Fruit fly (Drosophila melanogaster): ENCODE results near the gene btd.

The btd gene

DNA sequence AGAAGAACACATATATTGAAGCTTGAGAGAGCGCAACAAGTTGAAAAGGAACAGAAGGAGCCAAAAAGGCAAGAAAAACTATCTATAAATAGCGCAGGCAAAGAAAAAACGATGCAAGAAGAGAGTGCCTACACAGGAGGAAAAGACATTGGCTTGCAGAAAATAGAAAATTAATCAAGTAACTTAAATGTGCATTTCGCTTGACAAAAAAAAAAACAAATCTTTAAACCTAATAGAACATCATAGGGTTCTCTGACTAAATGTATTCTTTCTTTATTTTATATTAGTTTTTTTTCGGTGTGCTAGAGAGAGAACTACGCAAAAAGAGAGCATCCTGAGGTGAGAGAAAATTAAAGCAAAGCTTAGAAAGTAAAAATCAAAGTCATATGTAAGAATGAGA is 43.9 kb upstream of the btd start (continued):
- TF ChIP-seq CG13624 (GFP tag; optimal IDR thresholded peaks at IDR 0.05) (no peak), Blimp-1 (GFP tag; optimal IDR thresholded peaks at IDR 0.05) (peak; percentile 54), gsb-n (tag; optimal IDR thresholded peaks at IDR 0.05) (peak; percentile 52), CG17612 (GFP tag; IDR thresholded peaks at IDR 0.05) (no peak), sr (GFP tag; IDR thresholded peaks at IDR 0.05) (no peak), Abd-B (GFP tag; optimal IDR thresholded peaks at IDR 0.05) (peak; percentile 19), CG10431 (GFP tag; optimal IDR thresholded peaks at IDR 0.05) (no peak), salm (tag; optimal IDR thresholded peaks at IDR 0.05) (no peak), Atf3 (GFP tag; optimal IDR thresholded peaks at IDR 0.05) (no peak), lola (GFP tag; optimal IDR thresholded peaks at IDR 0.05) (peak in 1 of 3 experiments; percentile 69), C15 (GFP tag; IDR thresholded peaks at IDR 0.05) (no peak), Trl (optimal IDR thresholded peaks at IDR 0.05) (peak in 1 of 2 experiments; percentile 14), Trl (GFP tag; optimal IDR thresholded peaks at IDR 0.05) (no peak), CG2875 (GFP tag; optimal IDR thresholded peaks at IDR 0.05) (peak; percentile 8), CG11504 (tag; optimal IDR thresholded peaks at IDR 0.05) (peak; percentile 16), H2.0 (GFP tag; IDR thresholded peaks at IDR 0.05) (0 out of 2 replicates have a peak, but pooled peaks have one; percentile 6), CG9609 (GFP tag; optimal IDR thresholded peaks at IDR 0.05) (peak; percentile 13), sisA (GFP tag; IDR thresholded peaks at IDR 0.05) (peak; percentile 37; the same call in 1 of the 2 replicates), CG5245 (GFP tag; optimal IDR thresholded peaks at IDR 0.05) (no peak), dysf (GFP tag; IDR thresholded peaks at IDR 0.05) (peak; percentile 50; the same call in 1 of the 3 replicates), CG10209 (GFP tag; optimal IDR thresholded peaks at IDR 0.05) (peak; percentile 19), Hand (GFP tag; optimal IDR thresholded peaks at IDR 0.05) (no peak), Six4 (GFP tag; optimal IDR thresholded peaks at IDR 0.05) (peak; percentile 22), luna (GFP tag; optimal IDR thresholded peaks at IDR 0.05) (no peak), chm (GFP tag; IDR thresholded peaks at IDR 0.05) (peak; percentile 44; the same call in 1 of the 2 replicates), CG9727 (GFP tag; optimal IDR thresholded peaks at IDR 0.05) (peak; percentile 45), CG32767 (GFP tag; IDR thresholded peaks at IDR 0.05) (no peak), gem (tag; optimal IDR thresholded peaks at IDR 0.05) (peak; percentile 76), CG2202 (tag; optimal IDR thresholded peaks at IDR 0.05) (peak; percentile 49), CG2129 (GFP tag; IDR thresholded peaks at IDR 0.05; ENCODE audit: partially characterized antibody) (no peak), Ada2b (GFP tag; IDR thresholded peaks at IDR 0.05) (0 out of 2 replicates have a peak, but pooled peaks have one; percentile 25), Elba2 (GFP tag; optimal IDR thresholded peaks at IDR 0.05) (no peak), lov (optimal IDR thresholded peaks at IDR 0.05) (no peak), lov (GFP tag; IDR thresholded peaks at IDR 0.05) (0 out of 3 replicates have a peak, but pooled peaks have one; percentile 39), CG16863 (GFP tag; optimal IDR thresholded peaks at IDR 0.05) (peak; percentile 8), fd96Cb (tag; optimal IDR thresholded peaks at IDR 0.05) (peak; percentile 57), Gsc (GFP tag; IDR thresholded peaks at IDR 0.05) (no peak), CG2712 (tag; optimal IDR thresholded peaks at IDR 0.05) (peak; percentile 54), CG2199 (GFP tag; IDR thresholded peaks at IDR 0.05) (no peak), CG7963 (GFP tag; IDR thresholded peaks at IDR 0.05; ENCODE audit: partially characterized antibody) (no peak), Doc3 (GFP tag; IDR thresholded peaks at IDR 0.05; ENCODE audit: partially characterized antibody) (no peak), pb (GFP tag; optimal IDR thresholded peaks at IDR 0.05) (no peak), lab (GFP tag; optimal IDR thresholded peaks at IDR 0.05) (no peak), unpg (GFP tag; optimal IDR thresholded peaks at IDR 0.05) (peak; percentile 54), jing (GFP tag; optimal IDR thresholded peaks at IDR 0.05) (no peak), BEAF-32 (GFP tag; optimal IDR thresholded peaks at IDR 0.05) (no peak), prd (optimal IDR thresholded peaks at IDR 0.05) (no peak), prd (GFP tag; IDR thresholded peaks at IDR 0.05) (peak; percentile 64; the same call in 2 of the 3 replicates), Xbp1 (GFP tag; optimal IDR thresholded peaks at IDR 0.05) (peak; percentile 63), CG2116 (GFP tag; optimal IDR thresholded peaks at IDR 0.05) (no peak), CG10274 (GFP tag; optimal IDR thresholded peaks at IDR 0.05) (no peak)
